Worm (Caenorhabditis elegans): ENCODE measurements around the gene unc-93.

DNA sequence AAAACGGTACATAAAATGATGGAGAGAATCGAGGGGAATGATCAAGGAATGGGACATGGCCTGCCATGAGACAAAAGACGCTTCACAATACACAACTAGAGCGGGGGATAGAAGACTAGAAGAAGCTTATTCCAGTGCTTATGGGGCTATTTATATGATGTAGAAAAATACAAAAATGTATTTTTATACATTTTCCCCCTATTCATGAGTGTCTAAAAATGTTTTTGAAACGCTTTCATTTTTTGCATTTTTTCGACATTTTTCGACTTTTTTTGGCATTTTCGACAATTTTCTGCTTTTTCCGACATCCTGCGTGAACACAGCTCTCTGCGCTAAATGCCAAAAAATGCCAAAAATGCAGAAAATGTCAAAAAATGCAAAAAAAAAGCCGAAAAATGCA lies 31.8 kb upstream of the unc-93 start:
- TF ChIP-seq ets-4 (GFP tag; optimal IDR thresholded peaks at IDR 0.05) (no peak), him-1 (tag; optimal IDR thresholded peaks at IDR 0.05) (no peak), B0261.1 (tag; optimal IDR thresholded peaks at IDR 0.05) (no peak), athp-1 (tag; optimal IDR thresholded peaks at IDR 0.05) (no peak), pha-4 (tag; optimal IDR thresholded peaks at IDR 0.05) (no peak), nfyb-1 (GFP tag; IDR thresholded peaks at IDR 0.05) (no peak), ceh-58 (GFP tag; IDR thresholded peaks at IDR 0.05) (no peak), lsy-27 (tag; optimal IDR thresholded peaks at IDR 0.05; ENCODE audit: borderline replicate concordance, insufficient read depth) (no peak), ccch-3 (GFP tag; optimal IDR thresholded peaks at IDR 0.05) (no peak), F57A8.1 (GFP tag; optimal IDR thresholded peaks at IDR 0.05) (no peak), D2030.7 (GFP tag; IDR thresholded peaks at IDR 0.05) (no peak), cebp-1 (GFP tag; IDR thresholded peaks at IDR 0.05) (no peak), cebp-1 (tag; optimal IDR thresholded peaks at IDR 0.05) (no peak), dpl-1 (GFP tag; optimal IDR thresholded peaks at IDR 0.05) (no peak)
